Fruit fly (Drosophila melanogaster) whole organism, embryonic: ENCODE data around the gene mRpS30.

ENCODE experiments used
- Atf6 ChIP-seq: fragments of 200-800 bp; sonication (Bioruptor generic); IDR thresholded peaks from 2 replicates; pipeline ENCODE4 v1.3.6; 2022; ENCODE audit warnings: missing biosample characterization, missing genetic modification characterization
- Blimp-1 ChIP-seq: fragments of 200-800 bp; sonication (Bioruptor generic); optimal IDR thresholded peaks from 3 replicates; lab custom pipeline; 2018; ENCODE audit warnings: missing biosample characterization, missing genetic modification characterization, mild to moderate bottlenecking, moderate library complexity, missing genetic modification reagents
- CG10147 ChIP-seq: fragments of 200-800 bp; sonication (Bioruptor generic); optimal IDR thresholded peaks from 2 replicates; lab custom pipeline; 2019; ENCODE audit warnings: missing biosample characterization, mild to moderate bottlenecking, missing genetic modification characterization, moderate library complexity
- CG11247 ChIP-seq: fragments of 200-800 bp; sonication (Bioruptor generic); IDR thresholded peaks from 2 replicates; pipeline ENCODE4 v1.3.6; 2022; ENCODE audit warnings: missing biosample characterization, missing genetic modification characterization
- CG11560 ChIP-seq: fragments of 200-800 bp; sonication (Bioruptor generic); IDR thresholded peaks from 3 replicates; pipeline ENCODE4 v1.3.6; 2022; ENCODE audit warnings: missing biosample characterization, missing genetic modification characterization
- CG12071 ChIP-seq: fragments of 200-800 bp; sonication (Bioruptor generic); optimal IDR thresholded peaks from 3 replicates; lab custom pipeline; 2018; ENCODE audit warnings: missing biosample characterization, mild to moderate bottlenecking, missing genetic modification characterization
- CG12104 ChIP-seq: fragments of 200-800 bp; sonication (Bioruptor generic); optimal IDR thresholded peaks from 3 replicates; lab custom pipeline; 2016; ENCODE audit warnings: missing biosample characterization, missing genetic modification characterization
- CG12744 ChIP-seq: fragments of 200-800 bp; sonication (Bioruptor generic); optimal IDR thresholded peaks from 2 replicates; lab custom pipeline; 2016; ENCODE audit warnings: missing biosample characterization, missing genetic modification characterization
- CG13287 ChIP-seq: fragments of 200-800 bp; sonication (Bioruptor generic); IDR thresholded peaks from 2 replicates; pipeline ENCODE4 v1.3.6; 2022; ENCODE audit warnings: missing biosample characterization, missing genetic modification characterization; ENCODE audit not compliant: partially characterized antibody
- CG13424 ChIP-seq: fragments of 200-800 bp; sonication (Bioruptor generic); optimal IDR thresholded peaks from 2 replicates; lab custom pipeline; 2019; ENCODE audit warnings: missing biosample characterization, mild to moderate bottlenecking, missing genetic modification characterization, moderate library complexity
- CG13894 ChIP-seq: fragments of 200-800 bp; sonication (Bioruptor generic); optimal IDR thresholded peaks from 3 replicates; lab custom pipeline; 2018; ENCODE audit warnings: missing biosample characterization, mild to moderate bottlenecking, missing genetic modification characterization, moderate library complexity
- CG15073 ChIP-seq: fragments of 200-800 bp; sonication (Bioruptor generic); optimal IDR thresholded peaks from 2 replicates; lab custom pipeline; 2016; ENCODE audit warnings: missing biosample characterization, missing genetic modification characterization
- CG15514 ChIP-seq: fragments of 200-800 bp; sonication (Bioruptor generic); optimal IDR thresholded peaks from 3 replicates; lab custom pipeline; 2017; ENCODE audit warnings: missing biosample characterization, missing genetic modification characterization, mild to moderate bottlenecking, moderate library complexity, missing genetic modification reagents
- CG15601 ChIP-seq: fragments of 200-800 bp; sonication (Bioruptor generic); optimal IDR thresholded peaks from 3 replicates; lab custom pipeline; 2019; ENCODE audit warnings: missing biosample characterization, mild to moderate bottlenecking, missing genetic modification characterization, moderate library complexity
- CG1603 ChIP-seq: fragments of 200-800 bp; sonication (Bioruptor generic); optimal IDR thresholded peaks from 2 replicates; lab custom pipeline; 2019; ENCODE audit warnings: missing biosample characterization, mild to moderate bottlenecking, missing genetic modification characterization, moderate library complexity
- CG2120 ChIP-seq: fragments of 200-800 bp; sonication (Bioruptor generic); optimal IDR thresholded peaks from 3 replicates; lab custom pipeline; 2016; ENCODE audit warnings: missing biosample characterization, missing genetic modification characterization
- CG3163 ChIP-seq: fragments of 200-800 bp; sonication (Bioruptor generic); optimal IDR thresholded peaks from 3 replicates; lab custom pipeline; 2016; ENCODE audit warnings: missing biosample characterization, missing genetic modification characterization
- CG32767 ChIP-seq: fragments of 200-800 bp; sonication (Bioruptor generic); IDR thresholded peaks from 2 replicates; pipeline ENCODE4 v1.3.6; 2022; ENCODE audit warnings: missing biosample characterization, missing genetic modification characterization
- CG34376 ChIP-seq: fragments of 200-800 bp; sonication (Bioruptor generic); optimal IDR thresholded peaks from 2 replicates; lab custom pipeline; 2018; ENCODE audit warnings: missing biosample characterization, mild to moderate bottlenecking, missing genetic modification characterization
- CG3838 ChIP-seq: fragments of 200-800 bp; sonication (Bioruptor generic); optimal IDR thresholded peaks from 3 replicates; lab custom pipeline; 2016; ENCODE audit warnings: missing biosample characterization, missing genetic modification characterization
- CG6813 ChIP-seq: fragments of 200-800 bp; sonication (Bioruptor generic); optimal IDR thresholded peaks from 2 replicates; lab custom pipeline; 2017; ENCODE audit warnings: missing biosample characterization, missing genetic modification characterization, mild to moderate bottlenecking, moderate library complexity, missing genetic modification reagents
- CoRest ChIP-seq: fragments of 200-800 bp; sonication (Bioruptor generic); optimal IDR thresholded peaks from 3 replicates; lab custom pipeline; 2018; ENCODE audit warnings: missing biosample characterization, mild to moderate bottlenecking, missing genetic modification characterization, moderate library complexity
- Dp ChIP-seq: fragments of 200-800 bp; sonication (Bioruptor generic); optimal IDR thresholded peaks from 2 replicates; lab custom pipeline; 2018; ENCODE audit warnings: missing biosample characterization, mild to moderate bottlenecking, missing genetic modification characterization, moderate library complexity
- E2f2 ChIP-seq: fragments of 200-800 bp; sonication (Bioruptor generic); IDR thresholded peaks from 2 replicates; pipeline ENCODE4 v1.3.6; 2022; ENCODE audit warnings: missing biosample characterization, missing genetic modification characterization
- Eip74EF ChIP-seq, 2 experiments: fragments of 200-800 bp in 1 of 2; fragments of >200 bp in 1 of 2; sonication (Bioruptor generic) in 1 of 2; optimal IDR thresholded peaks; 2 replicates each; lab custom pipeline; 2017 to 2019; ENCODE audit warnings: missing biosample characterization in 2 of 2, missing genetic modification characterization in 2 of 2, mild to moderate bottlenecking in 1 of 2, moderate library complexity in 1 of 2
- Gug ChIP-seq: fragments of 200-800 bp; sonication (Bioruptor generic); IDR thresholded peaks from 4 replicates; pipeline ENCODE4 v1.3.6; 2022; ENCODE audit warnings: missing biosample characterization, missing genetic modification characterization
- H15 ChIP-seq: fragments of 200-800 bp; sonication (Bioruptor generic); IDR thresholded peaks from 3 replicates; pipeline ENCODE4 v1.3.6; 2022; ENCODE audit warnings: missing biosample characterization, missing genetic modification characterization
- Hmx ChIP-seq: fragments of 200-800 bp; sonication (Bioruptor generic); optimal IDR thresholded peaks from 2 replicates; lab custom pipeline; 2016; ENCODE audit warnings: missing biosample characterization, missing genetic modification characterization
- Jarid2 ChIP-seq: fragments of 200-800 bp; sonication (Bioruptor generic); optimal IDR thresholded peaks from 3 replicates; lab custom pipeline; 2017; ENCODE audit warnings: mild to moderate bottlenecking, missing biosample characterization, missing genetic modification reagents, missing genetic modification characterization
- Myb ChIP-seq: fragments of 200-800 bp; sonication (Bioruptor generic); optimal IDR thresholded peaks from 2 replicates; lab custom pipeline; 2016; ENCODE audit warnings: missing biosample characterization, missing genetic modification characterization
- Neu2 ChIP-seq: fragments of 200-800 bp; sonication (Bioruptor generic); optimal IDR thresholded peaks from 3 replicates; lab custom pipeline; 2016; ENCODE audit warnings: missing biosample characterization, missing genetic modification characterization, borderline replicate concordance
- Nf-YB ChIP-seq: fragments of 200-800 bp; sonication (Bioruptor generic); optimal IDR thresholded peaks from 3 replicates; lab custom pipeline; 2019; ENCODE audit warnings: missing biosample characterization, mild to moderate bottlenecking, missing genetic modification characterization, moderate library complexity
- Oaz ChIP-seq: fragments of 200-800 bp; sonication (Bioruptor generic); IDR thresholded peaks from 2 replicates; pipeline ENCODE4 v1.3.6; 2022; ENCODE audit warnings: missing biosample characterization, missing genetic modification characterization
- abd-A ChIP-seq: fragments of 200-800 bp; sonication (Bioruptor generic); optimal IDR thresholded peaks from 3 replicates; lab custom pipeline; 2019; ENCODE audit warnings: missing biosample characterization, mild to moderate bottlenecking, missing genetic modification characterization, moderate library complexity
- amos ChIP-seq: fragments of 200-800 bp; sonication (Bioruptor generic); IDR thresholded peaks from 2 replicates; pipeline ENCODE4 v1.3.6; 2022; ENCODE audit warnings: missing biosample characterization, missing genetic modification characterization; ENCODE audit not compliant: partially characterized antibody
- cg ChIP-seq: fragments of 200-800 bp; sonication (Bioruptor generic); optimal IDR thresholded peaks from 3 replicates; lab custom pipeline; 2019; ENCODE audit warnings: missing biosample characterization, mild to moderate bottlenecking, missing genetic modification characterization, moderate library complexity
- dimm ChIP-seq: fragments of 200-800 bp; sonication (Bioruptor generic); IDR thresholded peaks from 2 replicates; pipeline ENCODE4 v1.3.6; 2022; ENCODE audit warnings: missing biosample characterization, missing genetic modification characterization
- dm ChIP-seq: fragments of 200-800 bp; sonication (Bioruptor generic); optimal IDR thresholded peaks from 3 replicates; lab custom pipeline; 2016; ENCODE audit warnings: missing biosample characterization, missing genetic modification characterization
- esg ChIP-seq: fragments of 200-800 bp; sonication (Bioruptor generic); conservative IDR thresholded peaks from 2 replicates; pipeline ENCODE4 v1.3.6; 2022; ENCODE audit warnings: missing biosample characterization, missing genetic modification characterization
- gem ChIP-seq: fragments of 200-800 bp; sonication (Bioruptor generic); optimal IDR thresholded peaks from 2 replicates; lab custom pipeline; 2019; ENCODE audit warnings: missing biosample characterization, mild to moderate bottlenecking, missing genetic modification characterization, moderate library complexity
- knrl ChIP-seq: fragments of 200-800 bp; sonication (Bioruptor generic); IDR thresholded peaks from 3 replicates; pipeline ENCODE4 v1.3.6; 2022; ENCODE audit warnings: missing biosample characterization, missing genetic modification characterization; ENCODE audit not compliant: partially characterized antibody
- lilli ChIP-seq: fragments of 200-800 bp; sonication (Bioruptor generic); optimal IDR thresholded peaks from 3 replicates; lab custom pipeline; 2016; ENCODE audit warnings: missing biosample characterization, missing genetic modification characterization
- nau ChIP-seq: fragments of 200-800 bp; sonication (Bioruptor generic); optimal IDR thresholded peaks from 3 replicates; lab custom pipeline; 2017; ENCODE audit warnings: missing biosample characterization, mild to moderate bottlenecking, missing genetic modification characterization, missing genetic modification reagents
- pnt ChIP-seq: fragments of 200-800 bp; sonication (Bioruptor generic); optimal IDR thresholded peaks from 3 replicates; lab custom pipeline; 2016; ENCODE audit warnings: missing biosample characterization, missing genetic modification characterization
- rib ChIP-seq: fragments of 200-800 bp; sonication (Bioruptor generic); IDR thresholded peaks from 2 replicates; pipeline ENCODE4 v1.3.6; 2022; ENCODE audit warnings: missing biosample characterization, missing genetic modification characterization
- ro ChIP-seq: fragments of 200-800 bp; sonication (Bioruptor generic); IDR thresholded peaks from 2 replicates; pipeline ENCODE4 v1.3.6; 2022; ENCODE audit warnings: missing biosample characterization, missing genetic modification characterization
- sens-2 ChIP-seq: fragments of 200-800 bp; sonication (Bioruptor generic); IDR thresholded peaks from 2 replicates; pipeline ENCODE4 v1.3.6; 2022; ENCODE audit warnings: missing biosample characterization, missing genetic modification characterization
- tx ChIP-seq: fragments of 200-800 bp; sonication (Bioruptor generic); optimal IDR thresholded peaks from 2 replicates; lab custom pipeline; 2016; ENCODE audit warnings: missing biosample characterization, missing genetic modification characterization

mRpS30 gene

dm6 chrX:15803764-15804563 is 18.1 kb downstream of the mRpS30 start, which contains the start of the genes PGRP-LE and sd (continued):
- TF ChIP-seq Eip74EF (GFP tag; optimal IDR thresholded peaks at IDR 0.05; lab: Kevin White, UChicago) = peak in 1 of 2 experiments; percentile 14
- TF ChIP-seq knrl = no peak
- 0 out of 2 replicates have a peak, but pooled peaks have one; percentile 33 for TF ChIP-seq rib (GFP tag; lab: Robert Waterston, UW)
- TF ChIP-seq Oaz (GFP tag; lab: Robert Waterston, UW) = no peak
- no peak for TF ChIP-seq esg (GFP tag; lab: Robert Waterston, UW)
- TF ChIP-seq CG15514 = peak; percentile 83
- no peak for TF ChIP-seq dimm
- no peak for TF ChIP-seq pnt (GFP tag; lab: Kevin White, UChicago)
- no peak for TF ChIP-seq CG32767
- TF ChIP-seq gem (tag; lab: Kevin White, UChicago) = peak; percentile 17
- no peak for TF ChIP-seq CG15601
- no peak for TF ChIP-seq Gug (GFP tag; lab: Robert Waterston, UW)
- no peak for TF ChIP-seq ro (GFP tag; lab: Robert Waterston, UW)
- TF ChIP-seq CG12744 (GFP tag; lab: Kevin White, UChicago) = no peak
- peak; percentile 54 for TF ChIP-seq cg
- peak; percentile 76 for TF ChIP-seq Dp (GFP tag; lab: Kevin White, UChicago)
- no peak for TF ChIP-seq Neu2 (GFP tag; lab: Kevin White, UChicago)
- TF ChIP-seq amos = peak; percentile 21; the same call in 1 of the 2 replicates
- no peak for TF ChIP-seq Myb (GFP tag; lab: Kevin White, UChicago)
- peak; percentile 18 for TF ChIP-seq CG1603 (tag; lab: Kevin White, UChicago)
- no peak for TF ChIP-seq sens-2
- TF ChIP-seq CG12071 (GFP tag; lab: Kevin White, UChicago) = peak; percentile 18
- TF ChIP-seq E2f2 (GFP tag; lab: Robert Waterston, UW) = peak; percentile 81
- TF ChIP-seq lilli = peak; percentile 2
- TF ChIP-seq Jarid2 (GFP tag; lab: Kevin White, UChicago) = peak; percentile 78
- TF ChIP-seq abd-A = peak; percentile 66
- TF ChIP-seq CG3163 (GFP tag; lab: Kevin White, UChicago) = peak; percentile 98
- peak; percentile 30 for TF ChIP-seq Blimp-1 (GFP tag; lab: Kevin White, UChicago)
- TF ChIP-seq tx (GFP tag; lab: Kevin White, UChicago) = no peak
- TF ChIP-seq Hmx = peak; percentile 34
- TF ChIP-seq CG15073 (GFP tag; lab: Kevin White, UChicago) = no peak
- no peak for TF ChIP-seq nau (GFP tag; lab: Kevin White, UChicago)
- TF ChIP-seq dm = no peak
- TF ChIP-seq Atf6 (GFP tag; lab: Robert Waterston, UW) = peak; percentile 7; the same call in 1 of the 2 replicates
- TF ChIP-seq CG13894 (tag; lab: Kevin White, UChicago) = peak; percentile 11
- no peak for TF ChIP-seq Nf-YB (GFP tag; lab: Kevin White, UChicago)
- TF ChIP-seq CG13424 (tag; lab: Kevin White, UChicago) = peak; percentile 2
- TF ChIP-seq CG34376 (GFP tag; lab: Kevin White, UChicago) = peak; percentile 44
- no peak for TF ChIP-seq CG11560 (tag; lab: Robert Waterston, UW)
- TF ChIP-seq CG6813 (GFP tag; lab: Kevin White, UChicago) = no peak
- no peak for TF ChIP-seq CG12104 (GFP tag; lab: Kevin White, UChicago)
- peak; percentile 8 for TF ChIP-seq CG10147
- peak; percentile 16 for TF ChIP-seq CG2120
- TF ChIP-seq CG13287 (GFP tag; lab: Robert Waterston, UW) = no peak; the same call in 1 of the 2 replicates
- TF ChIP-seq H15 (GFP tag; lab: Robert Waterston, UW) = no peak
- TF ChIP-seq CG11247 = no peak
- no peak for TF ChIP-seq CG3838
- TF ChIP-seq CoRest (tag; lab: Kevin White, UChicago) = peak; percentile 12
